Worm (Caenorhabditis elegans) whole organism, late embryonic: Measurements from ENCODE around the gene snn-1.

Experiments used
- K02D7.2 ChIP-seq: sonication (generic microtip); optimal IDR thresholded peaks from 2 replicates; lab custom pipeline; 2017; ENCODE audit warnings: mild to moderate bottlenecking, missing genetic modification characterization, missing compliant biosample characterization
- ceh-6 ChIP-seq: fragments of 200-800 bp; sonication (Bioruptor generic); optimal IDR thresholded peaks from 2 replicates; lab custom pipeline; 2018; ENCODE audit warnings: mild to moderate bottlenecking, missing genetic modification characterization, missing compliant biosample characterization
- dmd-4 ChIP-seq: sonication (generic microtip); optimal IDR thresholded peaks from 2 replicates; lab custom pipeline; 2016; ENCODE audit warnings: borderline replicate concordance, missing genetic modification characterization, missing compliant biosample characterization
- nhr-11 ChIP-seq: fragments of 150-350 bp; optimal IDR thresholded peaks from 2 replicates; lab custom pipeline; 2014; ENCODE audit warnings: missing biosample characterization, missing genetic modification characterization

DNA sequence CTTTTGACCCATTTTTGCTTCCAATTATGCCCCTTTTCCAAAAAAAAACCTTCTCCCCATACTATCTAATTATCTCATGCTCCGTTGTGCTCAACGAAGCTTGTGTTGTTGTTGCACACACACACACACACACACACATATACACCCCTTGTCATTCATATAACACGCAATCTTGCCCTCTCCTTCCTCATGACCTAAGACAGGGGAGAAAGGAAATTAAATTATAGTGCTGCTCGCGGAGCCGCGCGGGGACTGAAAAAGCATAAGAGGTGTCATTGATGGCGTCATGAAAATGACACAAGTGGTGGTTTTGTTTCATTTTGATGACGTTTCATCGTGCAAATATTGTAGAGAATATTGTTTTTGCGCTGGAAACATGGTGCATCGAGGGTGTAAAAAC lies 11.8 kb upstream of the snn-1 start:
- TF ChIP-seq nhr-11 (tag; lab: Kevin White, UChicago) (no peak), dmd-4 (tag; lab: Kevin White, UChicago) (no peak), ceh-6 (GFP tag; lab: Kevin White, UChicago) (no peak), K02D7.2 (tag; lab: Kevin White, UChicago) (no peak)
